Worm (Caenorhabditis elegans) whole organism, L3 larva: ENCODE results near the gene F21C10.6.
A peak's percentile ranks its signal among the peaks of the same experiment; 100 is the strongest.

Experiments
- R02D3.7 ChIP-seq: fragments of 150-350 bp; optimal IDR thresholded peaks from 2 replicates; lab custom pipeline; 2014; ENCODE audit warnings: missing biosample characterization, missing genetic modification characterization
- ZK546.5 ChIP-seq: sonication (generic microtip); optimal IDR thresholded peaks from 2 replicates; lab custom pipeline; 2017; ENCODE audit warnings: missing biosample characterization, missing genetic modification characterization
- aly-2 ChIP-seq: fragments of 150-350 bp; optimal IDR thresholded peaks from 2 replicates; lab custom pipeline; 2014; ENCODE audit warnings: missing biosample characterization, missing genetic modification characterization
- ama-1 ChIP-seq: fragments of 150-350 bp; optimal IDR thresholded peaks from 2 replicates; lab custom pipeline; 2018
- ceh-16 ChIP-seq: sonication (generic microtip); optimal IDR thresholded peaks from 2 replicates; lab custom pipeline; 2017; ENCODE audit warnings: missing biosample characterization, missing genetic modification characterization
- ceh-28 ChIP-seq: fragments of 150-350 bp; optimal IDR thresholded peaks from 2 replicates; lab custom pipeline; 2014; ENCODE audit warnings: missing biosample characterization, missing genetic modification reagents, missing genetic modification characterization
- ceh-82 ChIP-seq: fragments of 150-350 bp; optimal IDR thresholded peaks from 2 replicates; lab custom pipeline; 2014; ENCODE audit warnings: missing biosample characterization, missing genetic modification characterization
- ceh-9 ChIP-seq: sonication (generic microtip); optimal IDR thresholded peaks from 2 replicates; lab custom pipeline; 2018; ENCODE audit warnings: missing biosample characterization, missing genetic modification characterization
- daf-12 ChIP-seq: fragments of 150-350 bp; optimal IDR thresholded peaks from 2 replicates; lab custom pipeline; 2014; ENCODE audit warnings: missing biosample characterization, missing genetic modification reagents, missing genetic modification characterization
- egl-27 ChIP-seq: sonication (generic microtip); optimal IDR thresholded peaks from 4 replicates; lab custom pipeline; 2017; ENCODE audit warnings: missing biosample characterization, missing genetic modification reagents, missing genetic modification characterization
- egl-5 ChIP-seq: fragments of 150-350 bp; optimal IDR thresholded peaks from 2 replicates; lab custom pipeline; 2017; ENCODE audit warnings: missing biosample characterization, missing genetic modification reagents, missing genetic modification characterization, inconsistent platforms
- elt-1 ChIP-seq: fragments of 150-350 bp; optimal IDR thresholded peaks from 2 replicates; lab custom pipeline; 2014; ENCODE audit warnings: missing biosample characterization, missing genetic modification characterization
- elt-2 ChIP-seq: sonication (generic microtip); optimal IDR thresholded peaks from 2 replicates; lab custom pipeline; 2016; ENCODE audit warnings: missing genetic modification reagents, mild to moderate bottlenecking, missing genetic modification characterization, missing compliant biosample characterization
- elt-3 ChIP-seq, 3 experiments: fragments of 150-350 bp in 1 of 3; sonication (generic microtip) in 2 of 3; optimal IDR thresholded peaks; 2 replicates in 2 of 3; 4 replicates in 1 of 3; lab custom pipeline; 2014 to 2017; ENCODE audit warnings: missing biosample characterization in 3 of 3, missing genetic modification characterization in 3 of 3
- eor-1 ChIP-seq, 2 experiments: fragments of 150-350 bp; optimal IDR thresholded peaks; 2 replicates each; lab custom pipeline; 2014 to 2018; ENCODE audit warnings: missing biosample characterization in 2 of 2, missing genetic modification characterization in 2 of 2
- fkh-10 ChIP-seq: sonication (generic microtip); optimal IDR thresholded peaks from 2 replicates; lab custom pipeline; 2017; ENCODE audit warnings: missing biosample characterization, missing genetic modification reagents, missing genetic modification characterization
- fkh-2 ChIP-seq: fragments of 150-350 bp; optimal IDR thresholded peaks from 2 replicates; lab custom pipeline; 2014; ENCODE audit warnings: missing biosample characterization, missing genetic modification reagents, missing genetic modification characterization
- fos-1 ChIP-seq: fragments of 150-350 bp; optimal IDR thresholded peaks from 2 replicates; lab custom pipeline; 2014; ENCODE audit warnings: missing biosample characterization, missing genetic modification characterization
- hmg-11 ChIP-seq: sonication (generic microtip); optimal IDR thresholded peaks from 2 replicates; lab custom pipeline; 2016; ENCODE audit warnings: missing genetic modification characterization, missing compliant biosample characterization
- jun-1 ChIP-seq: fragments of 150-350 bp; optimal IDR thresholded peaks from 2 replicates; lab custom pipeline; 2014; ENCODE audit warnings: missing biosample characterization, missing genetic modification reagents, missing genetic modification characterization
- lin-15B ChIP-seq: fragments of 150-350 bp; optimal IDR thresholded peaks from 2 replicates; lab custom pipeline; 2014; ENCODE audit warnings: missing biosample characterization, missing genetic modification characterization
- lin-39 ChIP-seq: fragments of 150-350 bp; optimal IDR thresholded peaks from 2 replicates; lab custom pipeline; 2018; ENCODE audit warnings: missing biosample characterization, missing genetic modification reagents, missing genetic modification characterization
- lsy-12 ChIP-seq: sonication (generic microtip); optimal IDR thresholded peaks from 2 replicates; lab custom pipeline; 2016; ENCODE audit warnings: mild to moderate bottlenecking, missing genetic modification characterization, missing compliant biosample characterization
- mdl-1 ChIP-seq: fragments of 150-350 bp; optimal IDR thresholded peaks from 2 replicates; lab custom pipeline; 2014; ENCODE audit warnings: missing biosample characterization, missing genetic modification characterization
- mml-1 ChIP-seq: fragments of 150-350 bp; sonication (generic microtip); optimal IDR thresholded peaks from 3 replicates; lab custom pipeline; 2014; ENCODE audit warnings: missing biosample characterization, missing genetic modification characterization
- nfya-1 ChIP-seq: sonication (generic microtip); optimal IDR thresholded peaks from 2 replicates; lab custom pipeline; 2017; ENCODE audit warnings: missing genetic modification characterization, mild to moderate bottlenecking, missing compliant biosample characterization, antibody characterized with exemption, moderate library complexity; ENCODE audit not compliant: insufficient read depth
- nhr-11 ChIP-seq: fragments of 150-350 bp; optimal IDR thresholded peaks from 2 replicates; lab custom pipeline; 2014; ENCODE audit warnings: missing biosample characterization, missing genetic modification characterization
- nhr-12 ChIP-seq: fragments of 150-350 bp; optimal IDR thresholded peaks from 2 replicates; lab custom pipeline; 2014; ENCODE audit warnings: missing biosample characterization, missing genetic modification characterization
- nhr-23 ChIP-seq: fragments of 150-350 bp; optimal IDR thresholded peaks from 2 replicates; lab custom pipeline; 2014; ENCODE audit warnings: missing biosample characterization, missing genetic modification reagents, missing genetic modification characterization
- nhr-237 ChIP-seq: fragments of 150-350 bp; optimal IDR thresholded peaks from 2 replicates; lab custom pipeline; 2014; ENCODE audit warnings: missing biosample characterization, missing genetic modification characterization
- nhr-25 ChIP-seq: sonication (generic microtip); optimal IDR thresholded peaks from 2 replicates; lab custom pipeline; 2017; ENCODE audit warnings: missing biosample characterization, missing genetic modification characterization
- nhr-28 ChIP-seq: fragments of 150-350 bp; optimal IDR thresholded peaks from 2 replicates; lab custom pipeline; 2014; ENCODE audit warnings: missing biosample characterization, missing genetic modification characterization
- nhr-43 ChIP-seq: sonication (generic microtip); optimal IDR thresholded peaks from 2 replicates; lab custom pipeline; 2016; ENCODE audit warnings: mild to moderate bottlenecking, missing genetic modification characterization, missing compliant biosample characterization; ENCODE audit not compliant: poor library complexity, severe bottlenecking
- nhr-67 ChIP-seq: fragments of 150-350 bp; optimal IDR thresholded peaks from 2 replicates; lab custom pipeline; 2014; ENCODE audit warnings: missing biosample characterization, missing genetic modification characterization
- nhr-76 ChIP-seq: fragments of 150-350 bp; sonication (generic microtip); optimal IDR thresholded peaks from 5 replicates; lab custom pipeline; 2014; ENCODE audit warnings: missing biosample characterization, missing genetic modification characterization
- nhr-77 ChIP-seq: fragments of 150-350 bp; optimal IDR thresholded peaks from 2 replicates; lab custom pipeline; 2014; ENCODE audit warnings: missing biosample characterization, missing genetic modification characterization
- pha-4 ChIP-seq: fragments of 150-350 bp; optimal IDR thresholded peaks from 2 replicates; lab custom pipeline; 2014; ENCODE audit warnings: missing biosample characterization, missing genetic modification reagents, missing genetic modification characterization
- pqm-1 ChIP-seq: fragments of 150-350 bp; optimal IDR thresholded peaks from 2 replicates; lab custom pipeline; 2017; ENCODE audit warnings: missing biosample characterization, missing genetic modification characterization, inconsistent platforms
- sea-2 ChIP-seq: fragments of 150-350 bp; sonication (generic microtip); optimal IDR thresholded peaks from 4 replicates; lab custom pipeline; 2014; ENCODE audit warnings: missing biosample characterization, missing genetic modification reagents, missing genetic modification characterization
- skn-1 ChIP-seq: fragments of 150-350 bp; optimal IDR thresholded peaks from 2 replicates; lab custom pipeline; 2014; ENCODE audit warnings: missing biosample characterization, missing genetic modification characterization
- snpc-4 ChIP-seq: fragments of 150-350 bp; optimal IDR thresholded peaks from 2 replicates; lab custom pipeline; 2014; ENCODE audit warnings: missing biosample characterization, missing genetic modification characterization
- tbx-2 ChIP-seq: sonication (generic microtip); optimal IDR thresholded peaks from 2 replicates; lab custom pipeline; 2016; ENCODE audit warnings: mild to moderate bottlenecking, missing genetic modification characterization, missing compliant biosample characterization
- unc-39 ChIP-seq: sonication (generic microtip); optimal IDR thresholded peaks from 4 replicates; lab custom pipeline; 2017; ENCODE audit warnings: missing biosample characterization, missing genetic modification characterization
- unc-62 ChIP-seq: fragments of 150-350 bp; sonication (generic microtip); optimal IDR thresholded peaks from 4 replicates; lab custom pipeline; 2014; ENCODE audit warnings: missing biosample characterization, missing genetic modification reagents, missing genetic modification characterization
- zag-1 ChIP-seq: fragments of 150-350 bp; optimal IDR thresholded peaks from 2 replicates; lab custom pipeline; 2014; ENCODE audit warnings: missing biosample characterization, missing genetic modification characterization
- ztf-11 ChIP-seq: fragments of 150-350 bp; optimal IDR thresholded peaks from 2 replicates; lab custom pipeline; 2014; ENCODE audit warnings: missing biosample characterization, missing genetic modification characterization
- ztf-4 ChIP-seq: fragments of 150-350 bp; optimal IDR thresholded peaks from 2 replicates; lab custom pipeline; 2014; ENCODE audit warnings: missing biosample characterization, missing genetic modification characterization

The F21C10.6 gene

ce11 chrV:9095613-9096317, 28.5 kb upstream of the F21C10.6 start, which contains the start of gene F21C10.10:
F21C10.10 (plus strand) TSS chrV:9096267.
- no peak for TF ChIP-seq ceh-82 (tag; lab: Kevin White, UChicago)
- TF ChIP-seq egl-27 (tag; lab: Kevin White, UChicago): peak; percentile 54
- TF ChIP-seq hmg-11: peak; percentile 62
- TF ChIP-seq lin-15B: no peak
- TF ChIP-seq nhr-11 (tag; lab: Kevin White, UChicago): peak; percentile 33
- no peak for TF ChIP-seq nhr-237
- TF ChIP-seq ceh-28 (tag; lab: Kevin White, UChicago): peak; percentile 80
- peak; percentile 65 for TF ChIP-seq ztf-4
- peak; percentile 82 for TF ChIP-seq mml-1 (tag; lab: Kevin White, UChicago)
- TF ChIP-seq tbx-2 (tag; lab: Kevin White, UChicago): peak; percentile 57
- TF ChIP-seq nhr-77 (tag; lab: Kevin White, UChicago): peak; percentile 23
- peak; percentile 84 for TF ChIP-seq lin-39 (tag; lab: Kevin White, UChicago)
- no peak for TF ChIP-seq zag-1 (tag; lab: Kevin White, UChicago)
- no peak for TF ChIP-seq fkh-2 (tag; lab: Kevin White, UChicago)
- TF ChIP-seq ama-1 (lab: Kevin White, UChicago): no peak
- no peak for TF ChIP-seq nhr-67 (tag; lab: Kevin White, UChicago)
- peak in 2 of 3 experiments; percentile 43 to 81 for TF ChIP-seq elt-3 (tag; optimal IDR thresholded peaks at IDR 0.05; lab: Kevin White, UChicago)
- TF ChIP-seq aly-2 (tag; lab: Kevin White, UChicago): no peak
- no peak for TF ChIP-seq fkh-10 (GFP tag; lab: Kevin White, UChicago)
- peak; percentile 93 for TF ChIP-seq elt-2 (tag; lab: Kevin White, UChicago)
- peak; percentile 6 for TF ChIP-seq skn-1 (tag; lab: Kevin White, UChicago)
- peak; percentile 89 for TF ChIP-seq mdl-1 (tag; lab: Kevin White, UChicago)
- no peak for TF ChIP-seq nhr-28 (tag; lab: Kevin White, UChicago)
- peak; percentile 55 for TF ChIP-seq snpc-4 (tag; lab: Kevin White, UChicago)
- no peak for TF ChIP-seq ceh-16
- TF ChIP-seq ZK546.5 (tag; lab: Kevin White, UChicago): no peak
- TF ChIP-seq R02D3.7 (tag; lab: Kevin White, UChicago): peak; percentile 19
- TF ChIP-seq unc-62: peak; percentile 47
- peak; percentile 84 for TF ChIP-seq egl-5
- TF ChIP-seq pqm-1 (tag; lab: Kevin White, UChicago): peak; percentile 89
- TF ChIP-seq lsy-12: peak; percentile 41
- peak; percentile 91 for TF ChIP-seq jun-1 (tag; lab: Kevin White, UChicago)
- TF ChIP-seq pha-4 (tag; lab: Kevin White, UChicago): peak; percentile 96
- peak; percentile 92 for TF ChIP-seq nhr-76 (tag; lab: Kevin White, UChicago)
- TF ChIP-seq nhr-23 (tag; lab: Kevin White, UChicago): peak; percentile 95
- no peak for TF ChIP-seq eor-1 (tag; optimal IDR thresholded peaks at IDR 0.05; lab: Kevin White, UChicago)
- TF ChIP-seq ztf-11: no peak
- TF ChIP-seq ceh-9 (tag; lab: Kevin White, UChicago): no peak
- no peak for TF ChIP-seq daf-12 (tag; lab: Kevin White, UChicago)
- peak; percentile 98 for TF ChIP-seq nhr-43 (tag; lab: Kevin White, UChicago)
- TF ChIP-seq sea-2 (GFP tag; lab: Kevin White, UChicago): no peak
- peak; percentile 85 for TF ChIP-seq nfya-1 (tag; lab: Kevin White, UChicago)
- no peak for TF ChIP-seq unc-39 (tag; lab: Kevin White, UChicago)
- peak; percentile 94 for TF ChIP-seq nhr-25 (tag; lab: Kevin White, UChicago)
- no peak for TF ChIP-seq elt-1 (tag; lab: Kevin White, UChicago)
- TF ChIP-seq nhr-12 (tag; lab: Kevin White, UChicago): no peak
- TF ChIP-seq fos-1: peak; percentile 15
